Worm (Caenorhabditis elegans) whole organism, dauer: ENCODE results near the gene dhhc-4.

Experiments
- unc-62 ChIP-seq: sonication (generic microtip); optimal IDR thresholded peaks from 2 replicates; lab custom pipeline; 2017; ENCODE audit warnings: missing biosample characterization, missing genetic modification reagents, missing genetic modification characterization

The dhhc-4 gene

ce11 chrIII:9867780-9868503 lies at the start of gene dhhc-4:
Gene dhhc-4 (minus strand): TSS chrIII:9867792.
- TF ChIP-seq unc-62 (GFP tag; lab: Kevin White, UChicago) = no peak

- no peak for TF ChIP-seq unc-62 (GFP tag; lab: Kevin White, UChicago)
Observed at ce11 chrIII:9913722-9914121, 46.1 kb upstream of the dhhc-4 start, which contains the start of gene cbp-3. Gene cbp-3 (plus strand): TSS chrIII:9913993.

ce11 chrIII:9912998-9913397 lies 45.4 kb upstream of the dhhc-4 start:
- no peak for TF ChIP-seq unc-62 (GFP tag; lab: Kevin White, UChicago)

ce11 chrIII:9912501-9912900 lies 44.9 kb upstream of the dhhc-4 start:
- no peak for TF ChIP-seq unc-62 (GFP tag; lab: Kevin White, UChicago)

ce11 chrIII:9910608-9911479 lies 43.3 kb upstream of the dhhc-4 start, which contains the start of the genes cyld-1 and F40F12.9:
Gene cyld-1 (minus strand): TSS chrIII:9910658.
Gene F40F12.9 (plus strand): TSS chrIII:9911328.
- TF ChIP-seq unc-62 (GFP tag; lab: Kevin White, UChicago) = no peak

- no peak for TF ChIP-seq unc-62 (GFP tag; lab: Kevin White, UChicago)
Observed at ce11 chrIII:9908769-9909168, 41.2 kb upstream of the dhhc-4 start.

ce11 chrIII:9907574-9907973 lies 40.0 kb upstream of the dhhc-4 start:
- no peak for TF ChIP-seq unc-62 (GFP tag; lab: Kevin White, UChicago)

ce11 chrIII:9905307-9905706 lies 37.7 kb upstream of the dhhc-4 start:
- TF ChIP-seq unc-62 (GFP tag; lab: Kevin White, UChicago) = no peak

- no peak for TF ChIP-seq unc-62 (GFP tag; lab: Kevin White, UChicago)
Observed at ce11 chrIII:9903694-9904292, 36.2 kb upstream of the dhhc-4 start.

ce11 chrIII:9899720-9900119 lies 32.1 kb upstream of the dhhc-4 start:
- TF ChIP-seq unc-62 (GFP tag; lab: Kevin White, UChicago) = no peak

- TF ChIP-seq unc-62 (GFP tag; lab: Kevin White, UChicago) = no peak
Observed at ce11 chrIII:9892855-9893254, 25.3 kb upstream of the dhhc-4 start, which contains the start of gene mam-7. Gene mam-7 (plus strand): TSS chrIII:9893155.

- TF ChIP-seq unc-62 (GFP tag; lab: Kevin White, UChicago) = no peak
Observed at ce11 chrIII:9891324-9891723, 23.7 kb upstream of the dhhc-4 start, which contains the start of gene alg-4. Gene alg-4 (minus strand): TSS chrIII:9891424.

ce11 chrIII:9886323-9886722 lies 18.7 kb upstream of the dhhc-4 start:
- TF ChIP-seq unc-62 (GFP tag; lab: Kevin White, UChicago) = no peak

- no peak for TF ChIP-seq unc-62 (GFP tag; lab: Kevin White, UChicago)
Observed at ce11 chrIII:9885609-9886008, 18.0 kb upstream of the dhhc-4 start.

- no peak for TF ChIP-seq unc-62 (GFP tag; lab: Kevin White, UChicago)
Observed at ce11 chrIII:9878828-9879227, 11.2 kb upstream of the dhhc-4 start, which contains the start of gene ZK757.2. Gene ZK757.2 (minus strand): TSS chrIII:9878928.

ce11 chrIII:9876951-9877350 lies 9.4 kb upstream of the dhhc-4 start, which contains the start of gene ZK757.10:
Gene ZK757.10 (plus strand): TSS chrIII:9877251.
- no peak for TF ChIP-seq unc-62 (GFP tag; lab: Kevin White, UChicago)
